Worm (Caenorhabditis elegans) whole organism, L3 larva: ENCODE results near the gene ZK112.4.

Experiments
- R02D3.7 ChIP-seq: fragments of 150-350 bp; optimal IDR thresholded peaks from 2 replicates; lab custom pipeline; 2014; ENCODE audit warnings: missing biosample characterization, missing genetic modification characterization
- ZK546.5 ChIP-seq: sonication (generic microtip); optimal IDR thresholded peaks from 2 replicates; lab custom pipeline; 2017; ENCODE audit warnings: missing biosample characterization, missing genetic modification characterization
- aly-2 ChIP-seq: fragments of 150-350 bp; optimal IDR thresholded peaks from 2 replicates; lab custom pipeline; 2014; ENCODE audit warnings: missing biosample characterization, missing genetic modification characterization
- ama-1 ChIP-seq: fragments of 150-350 bp; optimal IDR thresholded peaks from 2 replicates; lab custom pipeline; 2018
- ceh-28 ChIP-seq: fragments of 150-350 bp; optimal IDR thresholded peaks from 2 replicates; lab custom pipeline; 2014; ENCODE audit warnings: missing biosample characterization, missing genetic modification reagents, missing genetic modification characterization
- ceh-9 ChIP-seq: sonication (generic microtip); optimal IDR thresholded peaks from 2 replicates; lab custom pipeline; 2018; ENCODE audit warnings: missing biosample characterization, missing genetic modification characterization
- daf-12 ChIP-seq: fragments of 150-350 bp; optimal IDR thresholded peaks from 2 replicates; lab custom pipeline; 2014; ENCODE audit warnings: missing biosample characterization, missing genetic modification reagents, missing genetic modification characterization
- egl-27 ChIP-seq: sonication (generic microtip); optimal IDR thresholded peaks from 4 replicates; lab custom pipeline; 2017; ENCODE audit warnings: missing biosample characterization, missing genetic modification reagents, missing genetic modification characterization
- egl-5 ChIP-seq: fragments of 150-350 bp; optimal IDR thresholded peaks from 2 replicates; lab custom pipeline; 2017; ENCODE audit warnings: missing biosample characterization, missing genetic modification reagents, missing genetic modification characterization, inconsistent platforms
- fkh-10 ChIP-seq: sonication (generic microtip); optimal IDR thresholded peaks from 2 replicates; lab custom pipeline; 2017; ENCODE audit warnings: missing biosample characterization, missing genetic modification reagents, missing genetic modification characterization
- fkh-2 ChIP-seq: fragments of 150-350 bp; optimal IDR thresholded peaks from 2 replicates; lab custom pipeline; 2014; ENCODE audit warnings: missing biosample characterization, missing genetic modification reagents, missing genetic modification characterization
- hmg-11 ChIP-seq: sonication (generic microtip); optimal IDR thresholded peaks from 2 replicates; lab custom pipeline; 2016; ENCODE audit warnings: missing genetic modification characterization, missing compliant biosample characterization
- jun-1 ChIP-seq: fragments of 150-350 bp; optimal IDR thresholded peaks from 2 replicates; lab custom pipeline; 2014; ENCODE audit warnings: missing biosample characterization, missing genetic modification reagents, missing genetic modification characterization
- lin-15B ChIP-seq: fragments of 150-350 bp; optimal IDR thresholded peaks from 2 replicates; lab custom pipeline; 2014; ENCODE audit warnings: missing biosample characterization, missing genetic modification characterization
- lin-39 ChIP-seq: fragments of 150-350 bp; optimal IDR thresholded peaks from 2 replicates; lab custom pipeline; 2018; ENCODE audit warnings: missing biosample characterization, missing genetic modification reagents, missing genetic modification characterization
- mdl-1 ChIP-seq: fragments of 150-350 bp; optimal IDR thresholded peaks from 2 replicates; lab custom pipeline; 2014; ENCODE audit warnings: missing biosample characterization, missing genetic modification characterization
- nfya-1 ChIP-seq: sonication (generic microtip); optimal IDR thresholded peaks from 2 replicates; lab custom pipeline; 2017; ENCODE audit warnings: missing genetic modification characterization, mild to moderate bottlenecking, missing compliant biosample characterization, antibody characterized with exemption, moderate library complexity; ENCODE audit not compliant: insufficient read depth
- nhr-11 ChIP-seq: fragments of 150-350 bp; optimal IDR thresholded peaks from 2 replicates; lab custom pipeline; 2014; ENCODE audit warnings: missing biosample characterization, missing genetic modification characterization
- nhr-12 ChIP-seq: fragments of 150-350 bp; optimal IDR thresholded peaks from 2 replicates; lab custom pipeline; 2014; ENCODE audit warnings: missing biosample characterization, missing genetic modification characterization
- nhr-23 ChIP-seq: fragments of 150-350 bp; optimal IDR thresholded peaks from 2 replicates; lab custom pipeline; 2014; ENCODE audit warnings: missing biosample characterization, missing genetic modification reagents, missing genetic modification characterization
- nhr-25 ChIP-seq: sonication (generic microtip); optimal IDR thresholded peaks from 2 replicates; lab custom pipeline; 2017; ENCODE audit warnings: missing biosample characterization, missing genetic modification characterization
- nhr-28 ChIP-seq: fragments of 150-350 bp; optimal IDR thresholded peaks from 2 replicates; lab custom pipeline; 2014; ENCODE audit warnings: missing biosample characterization, missing genetic modification characterization
- nhr-43 ChIP-seq: sonication (generic microtip); optimal IDR thresholded peaks from 2 replicates; lab custom pipeline; 2016; ENCODE audit warnings: mild to moderate bottlenecking, missing genetic modification characterization, missing compliant biosample characterization; ENCODE audit not compliant: poor library complexity, severe bottlenecking
- nhr-76 ChIP-seq: fragments of 150-350 bp; sonication (generic microtip); optimal IDR thresholded peaks from 5 replicates; lab custom pipeline; 2014; ENCODE audit warnings: missing biosample characterization, missing genetic modification characterization
- nhr-77 ChIP-seq: fragments of 150-350 bp; optimal IDR thresholded peaks from 2 replicates; lab custom pipeline; 2014; ENCODE audit warnings: missing biosample characterization, missing genetic modification characterization
- pha-4 ChIP-seq: fragments of 150-350 bp; optimal IDR thresholded peaks from 2 replicates; lab custom pipeline; 2014; ENCODE audit warnings: missing biosample characterization, missing genetic modification reagents, missing genetic modification characterization
- pqm-1 ChIP-seq: fragments of 150-350 bp; optimal IDR thresholded peaks from 2 replicates; lab custom pipeline; 2017; ENCODE audit warnings: missing biosample characterization, missing genetic modification characterization, inconsistent platforms
- sea-2 ChIP-seq: fragments of 150-350 bp; sonication (generic microtip); optimal IDR thresholded peaks from 4 replicates; lab custom pipeline; 2014; ENCODE audit warnings: missing biosample characterization, missing genetic modification reagents, missing genetic modification characterization
- skn-1 ChIP-seq: fragments of 150-350 bp; optimal IDR thresholded peaks from 2 replicates; lab custom pipeline; 2014; ENCODE audit warnings: missing biosample characterization, missing genetic modification characterization
- snpc-4 ChIP-seq: fragments of 150-350 bp; optimal IDR thresholded peaks from 2 replicates; lab custom pipeline; 2014; ENCODE audit warnings: missing biosample characterization, missing genetic modification characterization
- tbx-2 ChIP-seq: sonication (generic microtip); optimal IDR thresholded peaks from 2 replicates; lab custom pipeline; 2016; ENCODE audit warnings: mild to moderate bottlenecking, missing genetic modification characterization, missing compliant biosample characterization
- unc-39 ChIP-seq: sonication (generic microtip); optimal IDR thresholded peaks from 4 replicates; lab custom pipeline; 2017; ENCODE audit warnings: missing biosample characterization, missing genetic modification characterization
- unc-62 ChIP-seq: fragments of 150-350 bp; sonication (generic microtip); optimal IDR thresholded peaks from 4 replicates; lab custom pipeline; 2014; ENCODE audit warnings: missing biosample characterization, missing genetic modification reagents, missing genetic modification characterization
- ztf-11 ChIP-seq: fragments of 150-350 bp; optimal IDR thresholded peaks from 2 replicates; lab custom pipeline; 2014; ENCODE audit warnings: missing biosample characterization, missing genetic modification characterization
- ztf-4 ChIP-seq: fragments of 150-350 bp; optimal IDR thresholded peaks from 2 replicates; lab custom pipeline; 2014; ENCODE audit warnings: missing biosample characterization, missing genetic modification characterization

Gene ZK112.4

ce11 chrIII:7729534-7730061, at the start of gene ZK112.4:
Gene ZK112.4 (minus strand): TSS chrIII:7730011.
- no peak for TF ChIP-seq unc-39
- TF ChIP-seq nhr-43 (tag; lab: Kevin White, UChicago), result peak; percentile 59
- peak; percentile 65 for TF ChIP-seq mdl-1
- TF ChIP-seq R02D3.7, result peak; percentile 15
- TF ChIP-seq unc-62, result peak; percentile 55
- TF ChIP-seq lin-15B (tag; lab: Kevin White, UChicago), result peak; percentile 61
- TF ChIP-seq ama-1 (lab: Kevin White, UChicago), result peak; percentile 81
- no peak for TF ChIP-seq ZK546.5 (tag; lab: Kevin White, UChicago)
- peak; percentile 79 for TF ChIP-seq lin-39 (tag; lab: Kevin White, UChicago)
- no peak for TF ChIP-seq skn-1 (tag; lab: Kevin White, UChicago)
- no peak for TF ChIP-seq tbx-2 (tag; lab: Kevin White, UChicago)
- TF ChIP-seq pha-4 (tag; lab: Kevin White, UChicago), result peak; percentile 80
- TF ChIP-seq sea-2 (GFP tag; lab: Kevin White, UChicago), result no peak
- no peak for TF ChIP-seq nhr-28
- TF ChIP-seq fkh-10 (GFP tag; lab: Kevin White, UChicago), result peak; percentile 16
- TF ChIP-seq nhr-11 (tag; lab: Kevin White, UChicago), result peak; percentile 69
- peak; percentile 62 for TF ChIP-seq jun-1 (tag; lab: Kevin White, UChicago)
- peak; percentile 38 for TF ChIP-seq hmg-11 (tag; lab: Kevin White, UChicago)
- TF ChIP-seq ztf-11 (tag; lab: Kevin White, UChicago), result no peak
- no peak for TF ChIP-seq nhr-76 (tag; lab: Kevin White, UChicago)
- peak; percentile 83 for TF ChIP-seq nhr-23 (tag; lab: Kevin White, UChicago)
- TF ChIP-seq egl-5 (tag; lab: Kevin White, UChicago), result no peak
- no peak for TF ChIP-seq ceh-9 (tag; lab: Kevin White, UChicago)
- peak; percentile 48 for TF ChIP-seq ceh-28 (tag; lab: Kevin White, UChicago)
- no peak for TF ChIP-seq nhr-12
- TF ChIP-seq ztf-4 (tag; lab: Kevin White, UChicago), result no peak
- no peak for TF ChIP-seq daf-12 (tag; lab: Kevin White, UChicago)
- no peak for TF ChIP-seq snpc-4 (tag; lab: Kevin White, UChicago)
- TF ChIP-seq nhr-25, result peak; percentile 18
- no peak for TF ChIP-seq aly-2 (tag; lab: Kevin White, UChicago)
- peak; percentile 83 for TF ChIP-seq nfya-1

- TF ChIP-seq ZK546.5 (tag; lab: Kevin White, UChicago) (no peak), nfya-1 (peak; percentile 19)
- TF ChIP-seq, all 47 proteins: peak for 1
Observed at ce11 chrIII:7779313-7779712, 49.5 kb upstream of the ZK112.4 start.

ce11 chrIII:7778530-7778929, 48.7 kb upstream of the ZK112.4 start:
- peak; percentile 96 for TF ChIP-seq nfya-1
- TF ChIP-seq lin-39 (tag; lab: Kevin White, UChicago), result no peak
- TF ChIP-seq unc-39, result no peak
- TF ChIP-seq egl-27 (tag; lab: Kevin White, UChicago), result no peak
- peak; percentile 31 for TF ChIP-seq egl-5 (tag; lab: Kevin White, UChicago)
- TF ChIP-seq pha-4 (tag; lab: Kevin White, UChicago), result no peak
- no peak for TF ChIP-seq pqm-1 (tag; lab: Kevin White, UChicago)
- no peak for TF ChIP-seq nhr-25
- no peak for TF ChIP-seq nhr-77 (tag; lab: Kevin White, UChicago)
- TF ChIP-seq ztf-4 (tag; lab: Kevin White, UChicago), result no peak

ce11 chrIII:7775983-7776440, 46.2 kb upstream of the ZK112.4 start, which contains the start of gene bath-15:
Gene bath-15 (minus strand): TSS chrIII:7776033.
- no peak for TF ChIP-seq nhr-11 (tag; lab: Kevin White, UChicago)
- TF ChIP-seq pha-4 (tag; lab: Kevin White, UChicago), result peak; percentile 66

- TF ChIP-seq fkh-10 (GFP tag; lab: Kevin White, UChicago) (no peak), nhr-25 (no peak), fkh-2 (no peak), nfya-1 (no peak)
- TF ChIP-seq, all 47 proteins: peak for 0
Observed at ce11 chrIII:7773791-7774190, 44.0 kb upstream of the ZK112.4 start.
